Fruit fly (Drosophila melanogaster) whole organism, embryonic: ENCODE measurements around the gene 5-HT2B.

ENCODE experiments used
- Ada2b ChIP-seq: fragments of 200-800 bp; sonication (Bioruptor generic); IDR thresholded peaks from 2 replicates; pipeline ENCODE4 v1.3.6; 2022; ENCODE audit warnings: missing biosample characterization, missing genetic modification characterization
- Antp ChIP-seq: fragments of 200-800 bp; sonication (Bioruptor generic); optimal IDR thresholded peaks from 3 replicates; lab custom pipeline; 2016; ENCODE audit warnings: missing biosample characterization, missing genetic modification characterization
- Atf6 ChIP-seq: fragments of 200-800 bp; sonication (Bioruptor generic); IDR thresholded peaks from 2 replicates; pipeline ENCODE4 v1.3.6; 2022; ENCODE audit warnings: missing biosample characterization, missing genetic modification characterization
- CG10543 ChIP-seq: fragments of 200-800 bp; sonication (Bioruptor generic); optimal IDR thresholded peaks from 3 replicates; lab custom pipeline; 2017; ENCODE audit warnings: missing biosample characterization, mild to moderate bottlenecking, missing genetic modification characterization, moderate library complexity
- CG11695 ChIP-seq: fragments of 200-800 bp; sonication (Bioruptor generic); IDR thresholded peaks from 3 replicates; pipeline ENCODE4 v1.3.6; 2022; ENCODE audit warnings: missing biosample characterization, missing genetic modification characterization
- CG1233 ChIP-seq: fragments of 200-800 bp; sonication (Bioruptor generic); optimal IDR thresholded peaks from 4 replicates; lab custom pipeline; 2018; ENCODE audit warnings: missing biosample characterization, mild to moderate bottlenecking, missing genetic modification characterization
- CG12391 ChIP-seq: fragments of 200-800 bp; sonication (Bioruptor generic); optimal IDR thresholded peaks from 3 replicates; lab custom pipeline; 2018; ENCODE audit warnings: missing biosample characterization, mild to moderate bottlenecking, missing genetic modification characterization, moderate library complexity
- CG12659 ChIP-seq: fragments of 200-800 bp; sonication (Bioruptor generic); optimal IDR thresholded peaks from 3 replicates; lab custom pipeline; 2017; ENCODE audit warnings: mild to moderate bottlenecking, missing biosample characterization, missing genetic modification reagents, missing genetic modification characterization
- CG13424 ChIP-seq: fragments of 200-800 bp; sonication (Bioruptor generic); optimal IDR thresholded peaks from 2 replicates; lab custom pipeline; 2019; ENCODE audit warnings: missing biosample characterization, mild to moderate bottlenecking, missing genetic modification characterization, moderate library complexity
- CG14014 ChIP-seq: fragments of 200-800 bp; sonication (Bioruptor generic); IDR thresholded peaks from 2 replicates; pipeline ENCODE4 v1.3.6; 2022; ENCODE audit warnings: missing biosample characterization, missing genetic modification characterization
- CG15269 ChIP-seq: fragments of 200-800 bp; sonication (Bioruptor generic); optimal IDR thresholded peaks from 2 replicates; lab custom pipeline; 2018; ENCODE audit warnings: missing biosample characterization, mild to moderate bottlenecking, missing genetic modification characterization, moderate library complexity
- CG1647 ChIP-seq: fragments of 200-800 bp; sonication (Bioruptor generic); optimal IDR thresholded peaks from 3 replicates; lab custom pipeline; 2016; ENCODE audit warnings: missing biosample characterization, missing genetic modification characterization
- CG2678 ChIP-seq: fragments of 200-800 bp; sonication (Bioruptor generic); optimal IDR thresholded peaks from 3 replicates; lab custom pipeline; 2019; ENCODE audit warnings: missing biosample characterization, mild to moderate bottlenecking, missing genetic modification characterization, moderate library complexity
- CG3281 ChIP-seq: fragments of 200-800 bp; sonication (Bioruptor generic); optimal IDR thresholded peaks from 3 replicates; lab custom pipeline; 2017; ENCODE audit warnings: missing biosample characterization, mild to moderate bottlenecking, missing genetic modification characterization
- CG3847 ChIP-seq: fragments of 200-800 bp; sonication (Bioruptor generic); IDR thresholded peaks from 2 replicates; pipeline ENCODE4 v1.3.6; 2022; ENCODE audit warnings: missing biosample characterization, missing genetic modification characterization
- CG4707 ChIP-seq: fragments of 200-800 bp; sonication (Bioruptor generic); optimal IDR thresholded peaks from 2 replicates; lab custom pipeline; 2018; ENCODE audit warnings: missing biosample characterization, mild to moderate bottlenecking, missing genetic modification characterization, moderate library complexity
- CG6689 ChIP-seq: fragments of 200-800 bp; sonication (Bioruptor generic); IDR thresholded peaks from 2 replicates; pipeline ENCODE4 v1.3.6; 2022; ENCODE audit warnings: missing biosample characterization, missing genetic modification characterization
- CG7372 ChIP-seq: fragments of 200-800 bp; sonication (Bioruptor generic); IDR thresholded peaks from 2 replicates; pipeline ENCODE4 v1.3.6; 2022; ENCODE audit warnings: missing biosample characterization, missing genetic modification characterization
- CG9817 ChIP-seq: fragments of 200-800 bp; sonication (Bioruptor generic); optimal IDR thresholded peaks from 2 replicates; lab custom pipeline; 2018; ENCODE audit warnings: missing biosample characterization, mild to moderate bottlenecking, missing genetic modification characterization, moderate library complexity
- CG9932 ChIP-seq: fragments of 200-800 bp; sonication (Bioruptor generic); IDR thresholded peaks from 2 replicates; pipeline ENCODE4 v1.3.6; 2022; ENCODE audit warnings: missing biosample characterization, missing genetic modification characterization
- Deaf1 ChIP-seq: fragments of 200-800 bp; optimal IDR thresholded peaks from 3 replicates; lab custom pipeline; 2019; ENCODE audit warnings: missing biosample characterization, mild to moderate bottlenecking, missing genetic modification characterization, moderate library complexity
- Dek ChIP-seq: fragments of 200-800 bp; sonication (Bioruptor generic); optimal IDR thresholded peaks from 3 replicates; lab custom pipeline; 2019; ENCODE audit warnings: missing biosample characterization, mild to moderate bottlenecking, missing genetic modification characterization, moderate library complexity
- Drgx ChIP-seq: fragments of 200-800 bp; sonication (Bioruptor generic); IDR thresholded peaks from 2 replicates; pipeline ENCODE4 v1.3.6; 2022; ENCODE audit warnings: missing biosample characterization, missing genetic modification characterization
- HLH54F ChIP-seq: fragments of 200-800 bp; sonication (Bioruptor generic); optimal IDR thresholded peaks from 3 replicates; lab custom pipeline; 2016; ENCODE audit warnings: missing biosample characterization, missing genetic modification characterization
- Hr3 ChIP-seq: fragments of 200-800 bp; sonication (Bioruptor generic); optimal IDR thresholded peaks from 3 replicates; lab custom pipeline; 2016; ENCODE audit warnings: missing biosample characterization, missing genetic modification characterization
- MBD-R2 ChIP-seq: fragments of 200-800 bp; sonication (Bioruptor generic); IDR thresholded peaks from 2 replicates; pipeline ENCODE4 v1.3.6; 2022; ENCODE audit warnings: missing biosample characterization, missing genetic modification characterization
- Oli ChIP-seq: fragments of 200-800 bp; sonication (Bioruptor generic); optimal IDR thresholded peaks from 2 replicates; lab custom pipeline; 2018; ENCODE audit warnings: missing biosample characterization, mild to moderate bottlenecking, missing genetic modification characterization, moderate library complexity
- Rfx ChIP-seq: fragments of 200-800 bp; sonication (Bioruptor generic); IDR thresholded peaks from 2 replicates; pipeline ENCODE4 v1.3.6; 2022; ENCODE audit warnings: missing biosample characterization, missing genetic modification characterization
- Sox102F ChIP-seq: fragments of 200-800 bp; sonication (Bioruptor generic); optimal IDR thresholded peaks from 2 replicates; lab custom pipeline; 2018; ENCODE audit warnings: missing biosample characterization, mild to moderate bottlenecking, missing genetic modification characterization, moderate library complexity
- Tbp ChIP-seq: fragments of >200 bp; optimal IDR thresholded peaks from 2 replicates; lab custom pipeline; 2018; ENCODE audit warnings: missing biosample characterization, missing genetic modification characterization
- Xbp1 ChIP-seq: fragments of 200-800 bp; sonication (Bioruptor generic); optimal IDR thresholded peaks from 3 replicates; lab custom pipeline; 2016; ENCODE audit warnings: missing biosample characterization, mild to moderate bottlenecking, missing genetic modification characterization
- bcd ChIP-seq: fragments of 200-800 bp; sonication (Bioruptor generic); optimal IDR thresholded peaks from 2 replicates; lab custom pipeline; 2017; ENCODE audit warnings: missing biosample characterization, mild to moderate bottlenecking, missing genetic modification characterization
- caup ChIP-seq: fragments of 200-800 bp; sonication (Bioruptor generic); optimal IDR thresholded peaks from 3 replicates; lab custom pipeline; 2017; ENCODE audit warnings: missing biosample characterization, mild to moderate bottlenecking, missing genetic modification characterization, moderate library complexity; ENCODE audit not compliant: severe bottlenecking
- crp ChIP-seq, 2 experiments: fragments of 200-800 bp; sonication (Bioruptor generic); optimal IDR thresholded peaks; 2 replicates in 1 of 2; 3 replicates in 1 of 2; lab custom pipeline; 2017; ENCODE audit warnings: missing biosample characterization in 2 of 2, missing genetic modification characterization in 2 of 2, mild to moderate bottlenecking in 1 of 2, moderate library complexity in 1 of 2
- cwo ChIP-seq: fragments of 200-800 bp; sonication (Bioruptor generic); optimal IDR thresholded peaks from 3 replicates; lab custom pipeline; 2017; ENCODE audit warnings: missing biosample characterization, missing genetic modification characterization, mild to moderate bottlenecking, moderate library complexity, missing genetic modification reagents
- dimm ChIP-seq: fragments of 200-800 bp; sonication (Bioruptor generic); IDR thresholded peaks from 2 replicates; pipeline ENCODE4 v1.3.6; 2022; ENCODE audit warnings: missing biosample characterization, missing genetic modification characterization
- dysf ChIP-seq: fragments of 200-800 bp; sonication (Bioruptor generic); IDR thresholded peaks from 3 replicates; pipeline ENCODE4 v1.3.6; 2022; ENCODE audit warnings: missing biosample characterization, missing genetic modification characterization
- esg ChIP-seq: fragments of 200-800 bp; sonication (Bioruptor generic); conservative IDR thresholded peaks from 2 replicates; pipeline ENCODE4 v1.3.6; 2022; ENCODE audit warnings: missing biosample characterization, missing genetic modification characterization
- ewg ChIP-seq: fragments of 200-800 bp; sonication (Bioruptor generic); optimal IDR thresholded peaks from 3 replicates; lab custom pipeline; 2017; ENCODE audit warnings: mild to moderate bottlenecking, missing biosample characterization, missing genetic modification reagents, missing genetic modification characterization
- fru ChIP-seq: fragments of >200 bp; optimal IDR thresholded peaks from 2 replicates; lab custom pipeline; 2017
- h ChIP-seq: fragments of >200 bp; optimal IDR thresholded peaks from 2 replicates; lab custom pipeline; 2017
- lab ChIP-seq: fragments of 200-800 bp; sonication (Bioruptor generic); optimal IDR thresholded peaks from 3 replicates; lab custom pipeline; 2017; ENCODE audit warnings: missing biosample characterization, missing genetic modification characterization, mild to moderate bottlenecking, moderate library complexity, missing genetic modification reagents
- lilli ChIP-seq: fragments of 200-800 bp; sonication (Bioruptor generic); optimal IDR thresholded peaks from 3 replicates; lab custom pipeline; 2016; ENCODE audit warnings: missing biosample characterization, missing genetic modification characterization
- odd ChIP-seq: fragments of 200-800 bp; sonication (Bioruptor generic); optimal IDR thresholded peaks from 2 replicates; lab custom pipeline; 2017; ENCODE audit warnings: missing biosample characterization, mild to moderate bottlenecking, missing genetic modification characterization
- slbo ChIP-seq: fragments of 200-800 bp; sonication (Bioruptor generic); IDR thresholded peaks from 2 replicates; pipeline ENCODE4 v1.3.6; 2022; ENCODE audit warnings: missing biosample characterization, missing genetic modification characterization
- sug ChIP-seq: fragments of 200-800 bp; optimal IDR thresholded peaks from 2 replicates; lab custom pipeline; 2019; ENCODE audit warnings: missing biosample characterization, mild to moderate bottlenecking, missing genetic modification characterization, moderate library complexity
- unc-4 ChIP-seq: fragments of 200-800 bp; sonication (Bioruptor generic); IDR thresholded peaks from 2 replicates; pipeline ENCODE4 v1.3.6; 2022; ENCODE audit warnings: missing biosample characterization, missing genetic modification characterization; ENCODE audit not compliant: partially characterized antibody
- z ChIP-seq: fragments of 200-800 bp; sonication (Bioruptor generic); IDR thresholded peaks from 3 replicates; pipeline ENCODE4 v1.3.6; 2022; ENCODE audit warnings: missing biosample characterization, missing genetic modification characterization

Gene 5-HT2B

dm6 chr3R:8577409-8578255 lies at the start of gene 5-HT2B (continued):
- TF ChIP-seq CG7372 (GFP tag; lab: Robert Waterston, UW) = 0 out of 2 replicates have a peak, but pooled peaks have one; percentile 14
- peak; percentile 22; the same call in 1 of the 2 replicates for TF ChIP-seq Drgx
- TF ChIP-seq CG14014 = 0 out of 2 replicates have a peak, but pooled peaks have one; percentile 33
- TF ChIP-seq Hr3 (GFP tag; lab: Kevin White, UChicago) = peak; percentile 14
- peak; percentile 51 for TF ChIP-seq CG15269 (tag; lab: Kevin White, UChicago)
- TF ChIP-seq esg (GFP tag; lab: Robert Waterston, UW) = peak; percentile 37; the same call in 1 of the 2 replicates
- peak; percentile 72 for TF ChIP-seq ewg (GFP tag; lab: Kevin White, UChicago)
- TF ChIP-seq Oli (tag; lab: Kevin White, UChicago) = peak; percentile 31
- peak; percentile 19 for TF ChIP-seq Xbp1 (GFP tag; lab: Kevin White, UChicago)
- TF ChIP-seq CG12391 (tag; lab: Kevin White, UChicago) = peak; percentile 36
- TF ChIP-seq Sox102F = peak; percentile 27
- no peak for TF ChIP-seq dimm (GFP tag; lab: Robert Waterston, UW)
- TF ChIP-seq CG1233 (GFP tag; lab: Kevin White, UChicago) = peak; percentile 25
- no peak for TF ChIP-seq MBD-R2 (GFP tag; lab: Robert Waterston, UW)
- peak; percentile 26 for TF ChIP-seq Dek (tag; lab: Kevin White, UChicago)
- peak; percentile 35 for TF ChIP-seq CG10543 (GFP tag; lab: Kevin White, UChicago)
- no peak for TF ChIP-seq Atf6 (GFP tag; lab: Robert Waterston, UW)
- peak; percentile 52 for TF ChIP-seq cwo
- no peak for TF ChIP-seq Antp (GFP tag; lab: Kevin White, UChicago)
- no peak for TF ChIP-seq z
- TF ChIP-seq Deaf1 (tag; lab: Kevin White, UChicago) = peak; percentile 88
- TF ChIP-seq fru (lab: Kevin White, UChicago) = no peak
- no peak for TF ChIP-seq unc-4 (GFP tag; lab: Robert Waterston, UW)
- TF ChIP-seq sug = peak; percentile 10
- TF ChIP-seq caup (GFP tag; lab: Kevin White, UChicago) = peak; percentile 39
- TF ChIP-seq CG4707 (GFP tag; lab: Kevin White, UChicago) = no peak
- TF ChIP-seq CG12659 = peak; percentile 33
- 0 out of 2 replicates have a peak, but pooled peaks have one; percentile 29 for TF ChIP-seq CG9932
- peak; percentile 63 for TF ChIP-seq lab (GFP tag; lab: Kevin White, UChicago)
- peak; percentile 60 for TF ChIP-seq CG3281 (GFP tag; lab: Kevin White, UChicago)
- no peak for TF ChIP-seq h (lab: Kevin White, UChicago)
- TF ChIP-seq slbo = peak; percentile 50
- peak; percentile 15 for TF ChIP-seq odd (GFP tag; lab: Kevin White, UChicago)
- peak; percentile 17 for TF ChIP-seq lilli
- TF ChIP-seq HLH54F = no peak
- TF ChIP-seq Rfx (GFP tag; lab: Robert Waterston, UW) = peak; percentile 46; the same call in 1 of the 2 replicates
- peak; percentile 13; the same call in 1 of the 2 replicates for TF ChIP-seq CG3847 (GFP tag; lab: Robert Waterston, UW)
- TF ChIP-seq CG13424 (tag; lab: Kevin White, UChicago) = peak; percentile 32
- TF ChIP-seq bcd (GFP tag; lab: Kevin White, UChicago) = peak; percentile 31
- TF ChIP-seq crp (GFP tag; optimal IDR thresholded peaks at IDR 0.05; lab: Kevin White, UChicago) = peak in 1 of 2 experiments; percentile 37
- TF ChIP-seq CG1647 (GFP tag; lab: Kevin White, UChicago) = no peak
- TF ChIP-seq dysf (GFP tag; lab: Robert Waterston, UW) = peak; percentile 27; the same call in 1 of the 3 replicates
- TF ChIP-seq CG11695 (GFP tag; lab: Robert Waterston, UW) = 0 out of 3 replicates have a peak, but pooled peaks have one; percentile 9
- TF ChIP-seq CG6689 (GFP tag; lab: Robert Waterston, UW) = peak; percentile 39; the same call in 1 of the 2 replicates
- peak; percentile 27 for TF ChIP-seq CG9817 (tag; lab: Kevin White, UChicago)
- TF ChIP-seq Tbp = no peak
- 0 out of 2 replicates have a peak, but pooled peaks have one; percentile 18 for TF ChIP-seq Ada2b (GFP tag; lab: Robert Waterston, UW)
- TF ChIP-seq CG2678 = peak; percentile 65
